Fruit fly (Drosophila melanogaster): ENCODE results near the gene Proc.
A peak's percentile ranks its signal among the peaks of the same experiment; 100 is the strongest.

Proc gene

dm6 chr2L:7820851-7821250, 50.4 kb downstream of the Proc start, which contains the start of gene CG7115:
Gene CG7115, plus strand, starts transcription at chr2L:7821151.
- TF ChIP-seq Ada2b (GFP tag; IDR thresholded peaks at IDR 0.05) (no peak), pzg (GFP tag; optimal IDR thresholded peaks at IDR 0.05) (no peak), ERR (GFP tag; optimal IDR thresholded peaks at IDR 0.05) (no peak), CG42726 (GFP tag; IDR thresholded peaks at IDR 0.05; ENCODE audit: partially characterized antibody) (no peak), CG2199 (GFP tag; IDR thresholded peaks at IDR 0.05) (no peak), eyg (GFP tag; optimal IDR thresholded peaks at IDR 0.05) (no peak), CG7928 (GFP tag; optimal IDR thresholded peaks at IDR 0.05) (no peak), cato (GFP tag; optimal IDR thresholded peaks at IDR 0.05; ENCODE audit: borderline replicate concordance) (no peak), Adf1 (GFP tag; IDR thresholded peaks at IDR 0.05) (no peak), pros (GFP tag; optimal IDR thresholded peaks at IDR 0.05) (no peak), CG4404 (GFP tag; IDR thresholded peaks at IDR 0.05) (no peak), Xbp1 (GFP tag; optimal IDR thresholded peaks at IDR 0.05) (no peak), bcd (GFP tag; optimal IDR thresholded peaks at IDR 0.05) (no peak), fd102C (GFP tag; optimal IDR thresholded peaks at IDR 0.05) (no peak), H2.0 (GFP tag; IDR thresholded peaks at IDR 0.05) (no peak), gcm2 (GFP tag; optimal IDR thresholded peaks at IDR 0.05) (no peak)

- TF ChIP-seq NfI (GFP tag; optimal IDR thresholded peaks at IDR 0.05) = no peak
- peak in 1 of 2 experiments; percentile 91 for TF ChIP-seq Pdp1 (GFP tag; optimal IDR thresholded peaks at IDR 0.05)
- peak; percentile 60 for TF ChIP-seq CG9437 (GFP tag; optimal IDR thresholded peaks at IDR 0.05)
- peak; percentile 47 for TF ChIP-seq CG14710 (tag; optimal IDR thresholded peaks at IDR 0.05)
- TF ChIP-seq CG5245 (GFP tag; optimal IDR thresholded peaks at IDR 0.05) = no peak
Observed at dm6 chr2L:7820408-7820807, 50.8 kb downstream of the Proc start.

All from whole organism, embryonic.